Worm (Caenorhabditis elegans) whole organism, late embryonic: Measurements from ENCODE around the gene chil-15.

Experiments used
- ama-1 ChIP-seq: fragments of 150-350 bp; optimal IDR thresholded peaks from 2 replicates; lab custom pipeline; 2014
- ceh-2 ChIP-seq: sonication (generic microtip); optimal IDR thresholded peaks from 2 replicates; lab custom pipeline; 2016; ENCODE audit warnings: missing genotype, missing genetic modification characterization, missing compliant biosample characterization
- ceh-48 ChIP-seq: sonication (generic microtip); optimal IDR thresholded peaks from 2 replicates; lab custom pipeline; 2016; ENCODE audit warnings: missing genetic modification characterization, inconsistent platforms, missing compliant biosample characterization
- ceh-9 ChIP-seq: sonication (generic microtip); optimal IDR thresholded peaks from 2 replicates; lab custom pipeline; 2016; ENCODE audit warnings: mild to moderate bottlenecking, missing genetic modification characterization, inconsistent platforms, missing compliant biosample characterization
- eyg-1 ChIP-seq: sonication (generic microtip); optimal IDR thresholded peaks from 2 replicates; lab custom pipeline; 2016; ENCODE audit warnings: missing genotype, missing genetic modification characterization, missing compliant biosample characterization
- hlh-15 ChIP-seq: sonication (generic microtip); optimal IDR thresholded peaks from 2 replicates; lab custom pipeline; 2016; ENCODE audit warnings: missing genetic modification characterization, missing compliant biosample characterization
- madf-2 ChIP-seq: sonication (generic microtip); optimal IDR thresholded peaks from 2 replicates; lab custom pipeline; 2017; ENCODE audit warnings: missing genetic modification characterization, missing compliant biosample characterization
- nhr-11 ChIP-seq: fragments of 150-350 bp; optimal IDR thresholded peaks from 2 replicates; lab custom pipeline; 2014; ENCODE audit warnings: missing biosample characterization, missing genetic modification characterization
- pag-3 ChIP-seq: sonication (generic microtip); optimal IDR thresholded peaks from 2 replicates; lab custom pipeline; 2016; ENCODE audit warnings: missing compliant biosample characterization, missing genetic modification characterization, borderline replicate concordance
- syd-9 ChIP-seq: sonication (generic microtip); optimal IDR thresholded peaks from 2 replicates; lab custom pipeline; 2016; ENCODE audit warnings: mild to moderate bottlenecking, missing genetic modification characterization, moderate library complexity, missing compliant biosample characterization
- unc-3 ChIP-seq, 2 experiments: fragments of 200-800 bp in 1 of 2; sonication (Bioruptor generic) in 1 of 2; sonication (generic microtip) in 1 of 2; conservative IDR thresholded peaks in 1 of 2; optimal IDR thresholded peaks in 1 of 2; 2 replicates each; pipeline versions ENCODE4 v1.3.6 to Lab custom; 2016 to 2022; ENCODE audit warnings: missing compliant biosample characterization in 2 of 2, missing genetic modification characterization in 2 of 2, missing genetic modification reagents in 1 of 2

DNA sequence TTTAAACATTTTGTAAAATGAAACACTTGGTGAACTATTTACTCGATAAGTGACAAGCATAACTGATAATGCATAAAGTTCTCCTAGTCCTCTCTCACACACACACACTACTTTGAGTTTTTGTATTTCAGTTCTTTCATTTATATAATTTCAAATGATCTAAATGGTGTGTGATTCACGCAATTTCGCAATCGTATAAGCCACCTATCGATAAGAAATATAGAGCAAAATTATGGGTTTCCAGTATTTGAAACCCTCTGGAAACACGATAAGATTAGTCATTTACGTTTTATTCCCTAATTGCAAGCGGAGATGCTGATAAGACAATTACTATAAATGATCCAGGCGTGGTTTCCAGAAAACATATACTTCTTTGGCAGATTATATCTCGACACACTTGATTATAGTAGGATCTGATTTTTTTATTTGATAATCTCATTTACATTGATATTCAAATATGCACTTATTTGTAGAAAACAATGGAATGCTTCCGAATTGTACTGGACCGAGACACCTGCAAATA, 31.3 kb downstream of the chil-15 start, which contains the start of gene arrd-3:
- no peak for TF ChIP-seq nhr-11
- TF ChIP-seq eyg-1 (tag; lab: Kevin White, UChicago) = no peak
- TF ChIP-seq pag-3 = no peak
- TF ChIP-seq ceh-9 (tag; lab: Kevin White, UChicago) = no peak
- no peak for TF ChIP-seq unc-3 (GFP tag; conservative IDR thresholded peaks at IDR 0.05; lab: Robert Waterston, UW)
- TF ChIP-seq unc-3 (tag; optimal IDR thresholded peaks at IDR 0.05; lab: Kevin White, UChicago) = no peak
- TF ChIP-seq ama-1 (lab: Kevin White, UChicago) = no peak
- no peak for TF ChIP-seq syd-9 (tag; lab: Kevin White, UChicago)
- no peak for TF ChIP-seq madf-2 (tag; lab: Kevin White, UChicago)
- TF ChIP-seq hlh-15 (tag; lab: Kevin White, UChicago) = no peak
- TF ChIP-seq ceh-48 (tag; lab: Kevin White, UChicago) = no peak
- no peak for TF ChIP-seq ceh-2
